Fruit fly (Drosophila melanogaster): Measurements from ENCODE around the gene colt.

colt gene

DNA sequence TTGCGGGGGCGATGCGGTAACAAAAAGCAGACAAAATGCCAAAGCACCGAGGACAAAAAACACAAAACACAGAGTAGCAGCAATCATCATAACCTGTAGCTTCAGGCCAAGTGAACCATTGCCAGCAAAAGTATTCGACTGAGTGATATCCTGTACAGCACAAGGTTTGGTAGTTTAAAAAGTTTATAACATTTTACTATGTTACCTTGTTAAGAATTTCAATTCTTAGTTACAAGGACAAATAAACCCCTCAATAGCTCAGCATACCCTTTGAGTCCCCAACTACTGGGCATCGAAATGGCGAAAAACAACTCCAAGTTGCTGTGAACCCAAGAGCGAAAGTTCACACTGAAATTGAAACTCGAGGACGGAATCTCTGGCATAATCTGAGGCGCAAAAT lies 46.8 kb downstream of the colt start (continued):
- TF ChIP-seq CG2120 (GFP tag; optimal IDR thresholded peaks at IDR 0.05) (peak; percentile 71), Oli (tag; optimal IDR thresholded peaks at IDR 0.05) (no peak), fd102C (GFP tag; optimal IDR thresholded peaks at IDR 0.05) (no peak), stc (GFP tag; IDR thresholded peaks at IDR 0.05) (no peak), CG16779 (GFP tag; IDR thresholded peaks at IDR 0.05) (no peak), da (GFP tag; optimal IDR thresholded peaks at IDR 0.05) (no peak), fru (optimal IDR thresholded peaks at IDR 0.05) (no peak), CG18011 (GFP tag; optimal IDR thresholded peaks at IDR 0.05) (no peak), slou (GFP tag; optimal IDR thresholded peaks at IDR 0.05) (no peak), zen (tag; optimal IDR thresholded peaks at IDR 0.05) (no peak), prd (optimal IDR thresholded peaks at IDR 0.05) (no peak), prd (GFP tag; IDR thresholded peaks at IDR 0.05) (peak; percentile 40; the same call in 1 of the 3 replicates), CG7556 (GFP tag; optimal IDR thresholded peaks at IDR 0.05) (peak; percentile 11), CG17359 (tag; optimal IDR thresholded peaks at IDR 0.05) (peak; percentile 30), bowl (GFP tag; IDR thresholded peaks at IDR 0.05) (no peak), pb (GFP tag; optimal IDR thresholded peaks at IDR 0.05) (no peak), Doc2 (GFP tag; IDR thresholded peaks at IDR 0.05) (no peak), CG12391 (tag; optimal IDR thresholded peaks at IDR 0.05) (no peak), CG2678 (tag; optimal IDR thresholded peaks at IDR 0.05) (peak; percentile 52), CG11696 (GFP tag; IDR thresholded peaks at IDR 0.05) (no peak), CG10654 (GFP tag; optimal IDR thresholded peaks at IDR 0.05) (no peak), ham (GFP tag; IDR thresholded peaks at IDR 0.05) (no peak), vfl (GFP tag; optimal IDR thresholded peaks at IDR 0.05) (no peak), Hr78 (GFP tag; optimal IDR thresholded peaks at IDR 0.05) (no peak), CG17612 (GFP tag; IDR thresholded peaks at IDR 0.05) (no peak), hkb (optimal IDR thresholded peaks at IDR 0.05) (no peak), hkb (GFP tag; IDR thresholded peaks at IDR 0.05) (0 out of 2 replicates have a peak, but pooled peaks have one; percentile 20), CG11695 (GFP tag; IDR thresholded peaks at IDR 0.05) (0 out of 3 replicates have a peak, but pooled peaks have one; percentile 8), CG8290 (GFP tag; optimal IDR thresholded peaks at IDR 0.05) (no peak), CG8290 (tag; optimal IDR thresholded peaks at IDR 0.05) (peak in 1 of 2 experiments; percentile 63), hth (optimal IDR thresholded peaks at IDR 0.05) (no peak), CG1233 (GFP tag; optimal IDR thresholded peaks at IDR 0.05) (no peak), CG13296 (GFP tag; optimal IDR thresholded peaks at IDR 0.05) (no peak), CG4404 (GFP tag; IDR thresholded peaks at IDR 0.05) (peak; percentile 22; the same call in 1 of the 2 replicates), CG32532 (GFP tag; IDR thresholded peaks at IDR 0.05) (peak; percentile 56), mirr (GFP tag; optimal IDR thresholded peaks at IDR 0.05) (no peak), Meics (GFP tag; optimal IDR thresholded peaks at IDR 0.05) (peak; percentile 42), CG6791 (GFP tag; IDR thresholded peaks at IDR 0.05; ENCODE audit: partially characterized antibody) (no peak), Scr (GFP tag; IDR thresholded peaks at IDR 0.05; ENCODE audit: partially characterized antibody) (no peak), bab2 (GFP tag; optimal IDR thresholded peaks at IDR 0.05) (no peak), Side (GFP tag; optimal IDR thresholded peaks at IDR 0.05) (no peak), Trl (optimal IDR thresholded peaks at IDR 0.05) (no peak), Trl (GFP tag; optimal IDR thresholded peaks at IDR 0.05) (no peak), slp2 (GFP tag; optimal IDR thresholded peaks at IDR 0.05) (no peak), vvl (GFP tag; IDR thresholded peaks at IDR 0.05) (peak; percentile 53; the same call in 1 of the 2 replicates), Rfx (GFP tag; IDR thresholded peaks at IDR 0.05) (peak; percentile 65), corto (GFP tag; optimal IDR thresholded peaks at IDR 0.05) (no peak), bigmax (GFP tag; optimal IDR thresholded peaks at IDR 0.05) (no peak), CG17829 (tag; optimal IDR thresholded peaks at IDR 0.05) (no peak), row (GFP tag; IDR thresholded peaks at IDR 0.05) (peak; percentile 66), D19B (GFP tag; optimal IDR thresholded peaks at IDR 0.05) (peak; percentile 77), ash1 (GFP tag; optimal IDR thresholded peaks at IDR 0.05) (no peak), CG8281 (tag; optimal IDR thresholded peaks at IDR 0.05) (no peak), yki (optimal IDR thresholded peaks at IDR 0.05) (no peak)
